Fruit fly (Drosophila melanogaster): Measurements from ENCODE around the gene CG43376.
A peak's percentile ranks its signal among the peaks of the same experiment; 100 is the strongest.

CG43376 gene

dm6 chr2L:13770884-13771283 is 2.9 kb upstream of the CG43376 start (continued):
- peak; percentile 88 for TF ChIP-seq MBD-R2 (GFP tag; IDR thresholded peaks at IDR 0.05)
- peak; percentile 75 for TF ChIP-seq BEAF-32 (GFP tag; optimal IDR thresholded peaks at IDR 0.05)

dm6 chr2L:13776928-13777686 is 3.3 kb downstream of the CG43376 start:
- TF ChIP-seq CG7928 (GFP tag; optimal IDR thresholded peaks at IDR 0.05) (no peak), Pdp1 (GFP tag; optimal IDR thresholded peaks at IDR 0.05) (peak in 1 of 2 experiments; percentile 4), HLH3B (GFP tag; IDR thresholded peaks at IDR 0.05) (no peak), ftz-f1 (GFP tag; optimal IDR thresholded peaks at IDR 0.05) (no peak), Aef1 (GFP tag; IDR thresholded peaks at IDR 0.05) (no peak), CG9876 (GFP tag; optimal IDR thresholded peaks at IDR 0.05) (no peak), Sox102F (GFP tag; optimal IDR thresholded peaks at IDR 0.05) (no peak), Hsf (GFP tag; optimal IDR thresholded peaks at IDR 0.05) (no peak), CG13894 (tag; optimal IDR thresholded peaks at IDR 0.05) (no peak), GATAe (GFP tag; conservative IDR thresholded peaks at IDR 0.05) (no peak), kah (GFP tag; optimal IDR thresholded peaks at IDR 0.05) (no peak), CG15601 (tag; optimal IDR thresholded peaks at IDR 0.05) (no peak), CG5180 (GFP tag; optimal IDR thresholded peaks at IDR 0.05) (peak; percentile 95), ro (GFP tag; IDR thresholded peaks at IDR 0.05) (0 out of 2 replicates have a peak, but pooled peaks have one; percentile 7), slp2 (GFP tag; optimal IDR thresholded peaks at IDR 0.05) (no peak), pzg (GFP tag; optimal IDR thresholded peaks at IDR 0.05) (no peak), nerfin-2 (GFP tag; IDR thresholded peaks at IDR 0.05; ENCODE audit: partially characterized antibody) (0 out of 2 replicates have a peak, but pooled peaks have one; percentile 28), tll (GFP tag; optimal IDR thresholded peaks at IDR 0.05) (no peak), ranshi (GFP tag; IDR thresholded peaks at IDR 0.05) (no peak), dmrt99B (tag; optimal IDR thresholded peaks at IDR 0.05) (no peak), fu2 (GFP tag; optimal IDR thresholded peaks at IDR 0.05) (no peak), zen2 (GFP tag; IDR thresholded peaks at IDR 0.05; ENCODE audit: partially characterized antibody) (no peak), Med (GFP tag) (peak; percentile 47), Nf-YA (GFP tag; IDR thresholded peaks at IDR 0.05) (no peak), lbe (GFP tag; optimal IDR thresholded peaks at IDR 0.05) (no peak), NFAT (GFP tag; IDR thresholded peaks at IDR 0.05) (no peak), CG6791 (GFP tag; IDR thresholded peaks at IDR 0.05; ENCODE audit: partially characterized antibody) (no peak), corto (GFP tag; optimal IDR thresholded peaks at IDR 0.05) (no peak), her (GFP tag; optimal IDR thresholded peaks at IDR 0.05) (no peak), CG10431 (GFP tag; optimal IDR thresholded peaks at IDR 0.05) (peak; percentile 32), run (tag; optimal IDR thresholded peaks at IDR 0.05) (no peak), CG4820 (GFP tag; optimal IDR thresholded peaks at IDR 0.05) (no peak), CG42726 (GFP tag; IDR thresholded peaks at IDR 0.05; ENCODE audit: partially characterized antibody) (no peak), CG33557 (GFP tag; optimal IDR thresholded peaks at IDR 0.05) (no peak), sens (GFP tag) (peak; percentile 42), CG14014 (GFP tag; IDR thresholded peaks at IDR 0.05) (no peak), CG2120 (GFP tag; optimal IDR thresholded peaks at IDR 0.05) (no peak), dati (GFP tag; IDR thresholded peaks at IDR 0.05) (no peak), lov (optimal IDR thresholded peaks at IDR 0.05) (no peak), lov (GFP tag; IDR thresholded peaks at IDR 0.05) (no peak), zfh1 (GFP tag; IDR thresholded peaks at IDR 0.05) (no peak), CG12299 (tag; optimal IDR thresholded peaks at IDR 0.05) (no peak), onecut (GFP tag; IDR thresholded peaks at IDR 0.05) (peak; percentile 80), HLH4C (GFP tag; IDR thresholded peaks at IDR 0.05; ENCODE audit: partially characterized antibody) (0 out of 3 replicates have a peak, but pooled peaks have one; percentile 23), TFAM (GFP tag; optimal IDR thresholded peaks at IDR 0.05) (no peak), Optix (GFP tag; IDR thresholded peaks at IDR 0.05) (no peak)

All from whole organism, embryonic.